Worm (Caenorhabditis elegans) whole organism, dauer: ENCODE data around the gene tpa-1.
"Not testable (repeated sequence)": the region's sequence is repeated elsewhere in the genome, so short reads cannot be mapped to it uniquely, and the experiment has no call there.

Source experiments
- unc-62 ChIP-seq: sonication (generic microtip); optimal IDR thresholded peaks from 2 replicates; lab custom pipeline; 2017; ENCODE audit warnings: missing biosample characterization, missing genetic modification reagents, missing genetic modification characterization

Gene tpa-1

ce11 chrIV:97681-98080, 5.9 kb downstream of the tpa-1 start:
- no peak for TF ChIP-seq unc-62 (GFP tag; lab: Kevin White, UChicago)

ce11 chrIV:102848-103247, 11.1 kb downstream of the tpa-1 start:
- TF ChIP-seq unc-62 (GFP tag; lab: Kevin White, UChicago) = no peak

ce11 chrIV:109307-109706, 17.5 kb downstream of the tpa-1 start, which contains the start of gene B0545.4:
B0545.4 (minus strand) TSS chrIV:109407.
- TF ChIP-seq unc-62 (GFP tag; lab: Kevin White, UChicago) = no peak

- TF ChIP-seq unc-62 (GFP tag; lab: Kevin White, UChicago) = not testable (repeated sequence)
Measured at ce11 chrIV:111377-111776, 19.6 kb downstream of the tpa-1 start, which contains the start of gene F29C4.4. F29C4.4 (plus strand) TSS chrIV:111677.

ce11 chrIV:118786-119185, 27.0 kb downstream of the tpa-1 start:
- no peak for TF ChIP-seq unc-62 (GFP tag; lab: Kevin White, UChicago)

- TF ChIP-seq unc-62 (GFP tag; lab: Kevin White, UChicago) = no peak
Measured at ce11 chrIV:119792-120191, 28.0 kb downstream of the tpa-1 start.

ce11 chrIV:121607-122006, 29.8 kb downstream of the tpa-1 start, which contains the start of gene tut-1:
tut-1 (minus strand) TSS chrIV:121707.
- no peak for TF ChIP-seq unc-62 (GFP tag; lab: Kevin White, UChicago)

ce11 chrIV:125881-126781, 34.4 kb downstream of the tpa-1 start, which contains the start of the genes grld-1 and cox-6C:
grld-1 (minus strand) TSS chrIV:125931.
cox-6C (plus strand) TSS chrIV:126731.
- no peak for TF ChIP-seq unc-62 (GFP tag; lab: Kevin White, UChicago)

ce11 chrIV:128525-128924, 36.7 kb downstream of the tpa-1 start:
- no peak for TF ChIP-seq unc-62 (GFP tag; lab: Kevin White, UChicago)

ce11 chrIV:130150-130549, 38.4 kb downstream of the tpa-1 start:
- no peak for TF ChIP-seq unc-62 (GFP tag; lab: Kevin White, UChicago)

- no peak for TF ChIP-seq unc-62 (GFP tag; lab: Kevin White, UChicago)
Measured at ce11 chrIV:132095-132494, 40.3 kb downstream of the tpa-1 start, which contains the start of gene daf-1. daf-1 (plus strand) TSS chrIV:132416.

- no peak for TF ChIP-seq unc-62 (GFP tag; lab: Kevin White, UChicago)
Measured at ce11 chrIV:133968-134367, 42.2 kb downstream of the tpa-1 start.

ce11 chrIV:139652-140051, 47.9 kb downstream of the tpa-1 start:
- no peak for TF ChIP-seq unc-62 (GFP tag; lab: Kevin White, UChicago)

ce11 chrIV:141022-141421, 49.2 kb downstream of the tpa-1 start:
- TF ChIP-seq unc-62 (GFP tag; lab: Kevin White, UChicago) = no peak

- no peak for TF ChIP-seq unc-62 (GFP tag; lab: Kevin White, UChicago)
Measured at ce11 chrIV:143807-144371, 52.1 kb downstream of the tpa-1 start.

ce11 chrIV:147819-148218, 56.0 kb downstream of the tpa-1 start, which contains the start of gene col-99:
col-99 (minus strand) TSS chrIV:147919.
- TF ChIP-seq unc-62 (GFP tag; lab: Kevin White, UChicago) = no peak
